Fruit fly (Drosophila melanogaster) whole organism, embryonic: ENCODE results near the gene Sec5.

ENCODE experiments used
- ATbp ChIP-seq: fragments of 200-800 bp; sonication (Bioruptor generic); optimal IDR thresholded peaks from 2 replicates; lab custom pipeline; 2017; ENCODE audit warnings: missing biosample characterization, mild to moderate bottlenecking, missing genetic modification characterization, missing genetic modification reagents
- Adf1 ChIP-seq: fragments of 200-800 bp; sonication (Bioruptor generic); IDR thresholded peaks from 2 replicates; pipeline ENCODE4 v1.3.6; 2022; ENCODE audit warnings: missing biosample characterization, missing genetic modification characterization
- Bdp1 ChIP-seq: fragments of 200-800 bp; sonication (Bioruptor generic); optimal IDR thresholded peaks from 3 replicates; lab custom pipeline; 2016; ENCODE audit warnings: missing biosample characterization, missing genetic modification characterization
- Bgb ChIP-seq: fragments of 200-800 bp; sonication (Bioruptor generic); IDR thresholded peaks from 2 replicates; pipeline ENCODE4 v1.3.6; 2022; ENCODE audit warnings: missing biosample characterization, missing genetic modification characterization; ENCODE audit not compliant: partially characterized antibody
- CG12104 ChIP-seq: fragments of 200-800 bp; sonication (Bioruptor generic); optimal IDR thresholded peaks from 3 replicates; lab custom pipeline; 2016; ENCODE audit warnings: missing biosample characterization, missing genetic modification characterization
- CG12219 ChIP-seq: fragments of 200-800 bp; sonication (Bioruptor generic); optimal IDR thresholded peaks from 3 replicates; lab custom pipeline; 2018; ENCODE audit warnings: missing biosample characterization, mild to moderate bottlenecking, missing genetic modification characterization
- CG12744 ChIP-seq: fragments of 200-800 bp; sonication (Bioruptor generic); optimal IDR thresholded peaks from 2 replicates; lab custom pipeline; 2016; ENCODE audit warnings: missing biosample characterization, missing genetic modification characterization
- CG13624 ChIP-seq: fragments of 200-800 bp; sonication (Bioruptor generic); optimal IDR thresholded peaks from 2 replicates; lab custom pipeline; 2016; ENCODE audit warnings: missing biosample characterization, missing genetic modification characterization
- CG15269 ChIP-seq: fragments of 200-800 bp; sonication (Bioruptor generic); optimal IDR thresholded peaks from 2 replicates; lab custom pipeline; 2018; ENCODE audit warnings: missing biosample characterization, mild to moderate bottlenecking, missing genetic modification characterization, moderate library complexity
- CG15514 ChIP-seq: fragments of 200-800 bp; sonication (Bioruptor generic); optimal IDR thresholded peaks from 3 replicates; lab custom pipeline; 2017; ENCODE audit warnings: missing biosample characterization, missing genetic modification characterization, mild to moderate bottlenecking, moderate library complexity, missing genetic modification reagents
- CG16779 ChIP-seq: fragments of 200-800 bp; sonication (Bioruptor generic); IDR thresholded peaks from 2 replicates; pipeline ENCODE4 v1.3.6; 2022; ENCODE audit warnings: missing biosample characterization, missing genetic modification characterization
- CG17186 ChIP-seq: fragments of 200-800 bp; sonication (Bioruptor generic); optimal IDR thresholded peaks from 3 replicates; lab custom pipeline; 2017; ENCODE audit warnings: missing biosample characterization, missing genetic modification reagents, missing genetic modification characterization
- CG2120 ChIP-seq: fragments of 200-800 bp; sonication (Bioruptor generic); optimal IDR thresholded peaks from 3 replicates; lab custom pipeline; 2016; ENCODE audit warnings: missing biosample characterization, missing genetic modification characterization
- CG2129 ChIP-seq: fragments of 200-800 bp; sonication (Bioruptor generic); IDR thresholded peaks from 2 replicates; pipeline ENCODE4 v1.3.6; 2022; ENCODE audit warnings: missing biosample characterization, missing genetic modification characterization; ENCODE audit not compliant: partially characterized antibody
- CG30403 ChIP-seq: fragments of 200-800 bp; sonication (Bioruptor generic); optimal IDR thresholded peaks from 3 replicates; lab custom pipeline; 2016; ENCODE audit warnings: missing biosample characterization, missing genetic modification characterization
- CG30431 ChIP-seq: fragments of 200-800 bp; sonication (Bioruptor generic); optimal IDR thresholded peaks from 2 replicates; lab custom pipeline; 2017; ENCODE audit warnings: missing biosample characterization, missing genetic modification characterization
- CG31365 ChIP-seq: fragments of 200-800 bp; sonication (Bioruptor generic); optimal IDR thresholded peaks from 2 replicates; lab custom pipeline; 2018; ENCODE audit warnings: missing biosample characterization, mild to moderate bottlenecking, missing genetic modification characterization
- CG3726 ChIP-seq: fragments of 200-800 bp; sonication (Bioruptor generic); IDR thresholded peaks from 3 replicates; pipeline ENCODE4, ENCODE4 v1.3.6; 2022; ENCODE audit warnings: missing biosample characterization, missing genetic modification characterization
- CG4617 ChIP-seq: fragments of 200-800 bp; sonication (Bioruptor generic); optimal IDR thresholded peaks from 3 replicates; lab custom pipeline; 2016; ENCODE audit warnings: missing biosample characterization, missing genetic modification characterization, borderline replicate concordance
- CG7556 ChIP-seq: fragments of 200-800 bp; sonication (Bioruptor generic); optimal IDR thresholded peaks from 2 replicates; lab custom pipeline; 2017; ENCODE audit warnings: missing biosample characterization, mild to moderate bottlenecking, missing genetic modification characterization
- CG8765 ChIP-seq: fragments of 200-800 bp; sonication (Bioruptor generic); IDR thresholded peaks from 2 replicates; pipeline ENCODE4 v1.3.6; 2022; ENCODE audit warnings: missing biosample characterization, missing genetic modification characterization
- CG9215 ChIP-seq: fragments of 200-800 bp; sonication (Bioruptor generic); IDR thresholded peaks from 2 replicates; pipeline ENCODE4 v1.3.6; 2022; ENCODE audit warnings: missing biosample characterization, missing genetic modification characterization
- Dll ChIP-seq: fragments of 200-800 bp; sonication (Bioruptor generic); IDR thresholded peaks from 4 replicates; pipeline ENCODE4 v1.3.6; 2022; ENCODE audit warnings: missing biosample characterization, missing genetic modification characterization; ENCODE audit not compliant: partially characterized antibody
- Drgx ChIP-seq: fragments of 200-800 bp; sonication (Bioruptor generic); IDR thresholded peaks from 2 replicates; pipeline ENCODE4 v1.3.6; 2022; ENCODE audit warnings: missing biosample characterization, missing genetic modification characterization
- Elba2 ChIP-seq: fragments of 200-800 bp; sonication (Bioruptor generic); optimal IDR thresholded peaks from 3 replicates; lab custom pipeline; 2016; ENCODE audit warnings: missing biosample characterization, missing genetic modification characterization
- Gsc ChIP-seq: fragments of 200-800 bp; sonication (Bioruptor generic); IDR thresholded peaks from 2 replicates; pipeline ENCODE4 v1.3.6; 2022; ENCODE audit warnings: missing biosample characterization, missing genetic modification characterization
- H2.0 ChIP-seq: fragments of 200-800 bp; sonication (Bioruptor generic); IDR thresholded peaks from 2 replicates; pipeline ENCODE4 v1.3.6; 2022; ENCODE audit warnings: missing biosample characterization, missing genetic modification characterization
- Opbp ChIP-seq: fragments of 200-800 bp; sonication (Bioruptor generic); IDR thresholded peaks from 3 replicates; pipeline ENCODE4 v1.3.6; 2022; ENCODE audit warnings: missing biosample characterization, missing genetic modification characterization; ENCODE audit not compliant: partially characterized antibody
- Rfx ChIP-seq: fragments of 200-800 bp; sonication (Bioruptor generic); IDR thresholded peaks from 2 replicates; pipeline ENCODE4 v1.3.6; 2022; ENCODE audit warnings: missing biosample characterization, missing genetic modification characterization
- Sin3A ChIP-seq: fragments of >200 bp; optimal IDR thresholded peaks from 2 replicates; lab custom pipeline; 2018
- Stat92E ChIP-seq, 3 experiments: fragments of >200 bp in 2 of 3; fragments of 200-800 bp in 1 of 3; sonication (Bioruptor generic) in 1 of 3; optimal IDR thresholded peaks; 2 replicates each; lab custom pipeline; 2017 to 2019; ENCODE audit warnings: missing biosample characterization in 3 of 3, missing genetic modification characterization in 3 of 3, mild to moderate bottlenecking in 1 of 3, moderate library complexity in 1 of 3
- Xbp1 ChIP-seq: fragments of 200-800 bp; sonication (Bioruptor generic); optimal IDR thresholded peaks from 3 replicates; lab custom pipeline; 2016; ENCODE audit warnings: missing biosample characterization, mild to moderate bottlenecking, missing genetic modification characterization
- ab ChIP-seq: fragments of 200-800 bp; sonication (Bioruptor generic); optimal IDR thresholded peaks from 2 replicates; lab custom pipeline; 2016; ENCODE audit warnings: missing biosample characterization, missing genetic modification characterization
- ash1 ChIP-seq: fragments of 200-800 bp; sonication (Bioruptor generic); optimal IDR thresholded peaks from 2 replicates; lab custom pipeline; 2018; ENCODE audit warnings: missing biosample characterization, mild to moderate bottlenecking, missing genetic modification characterization
- cas ChIP-seq: fragments of 200-800 bp; sonication (Bioruptor generic); IDR thresholded peaks from 2 replicates; pipeline ENCODE4 v1.3.6; 2022; ENCODE audit warnings: missing biosample characterization, missing genetic modification characterization
- cato ChIP-seq: fragments of 200-800 bp; sonication (Bioruptor generic); optimal IDR thresholded peaks from 2 replicates; lab custom pipeline; 2016; ENCODE audit warnings: missing biosample characterization, missing genetic modification characterization, borderline replicate concordance
- caup ChIP-seq: fragments of 200-800 bp; sonication (Bioruptor generic); optimal IDR thresholded peaks from 3 replicates; lab custom pipeline; 2017; ENCODE audit warnings: missing biosample characterization, mild to moderate bottlenecking, missing genetic modification characterization, moderate library complexity; ENCODE audit not compliant: severe bottlenecking
- cg ChIP-seq: fragments of 200-800 bp; sonication (Bioruptor generic); optimal IDR thresholded peaks from 3 replicates; lab custom pipeline; 2019; ENCODE audit warnings: missing biosample characterization, mild to moderate bottlenecking, missing genetic modification characterization, moderate library complexity
- crol ChIP-seq: fragments of 200-800 bp; sonication (Bioruptor generic); IDR thresholded peaks from 2 replicates; pipeline ENCODE4 v1.3.6; 2022; ENCODE audit warnings: missing biosample characterization, missing genetic modification characterization
- disco-r ChIP-seq: fragments of 200-800 bp; sonication (Bioruptor generic); optimal IDR thresholded peaks from 2 replicates; lab custom pipeline; 2016; ENCODE audit warnings: missing biosample characterization, missing genetic modification characterization
- ems ChIP-seq: fragments of 200-800 bp; sonication (Bioruptor generic); optimal IDR thresholded peaks from 3 replicates; lab custom pipeline; 2016; ENCODE audit warnings: missing biosample characterization, missing genetic modification characterization
- eve ChIP-seq, 2 experiments: fragments of >200 bp; optimal IDR thresholded peaks; 2 replicates each; lab custom pipeline; 2017; ENCODE audit warnings: missing biosample characterization in 2 of 2, missing genetic modification characterization in 2 of 2
- gt ChIP-seq: fragments of 200-800 bp; sonication (Bioruptor generic); IDR thresholded peaks from 2 replicates; pipeline ENCODE4 v1.3.6; 2022; ENCODE audit warnings: missing biosample characterization, missing genetic modification characterization
- ken ChIP-seq: fragments of 200-800 bp; sonication (Bioruptor generic); IDR thresholded peaks from 3 replicates; pipeline ENCODE4 v1.3.6; 2022; ENCODE audit warnings: missing biosample characterization, missing genetic modification characterization
- mirr ChIP-seq: fragments of 200-800 bp; sonication (Bioruptor generic); optimal IDR thresholded peaks from 3 replicates; lab custom pipeline; 2018; ENCODE audit warnings: missing biosample characterization, mild to moderate bottlenecking, missing genetic modification characterization
- nerfin-2 ChIP-seq: fragments of 200-800 bp; sonication (Bioruptor generic); IDR thresholded peaks from 2 replicates; pipeline ENCODE4 v1.3.6; 2022; ENCODE audit warnings: missing biosample characterization, missing genetic modification characterization; ENCODE audit not compliant: partially characterized antibody
- pb ChIP-seq: fragments of 200-800 bp; sonication (Bioruptor generic); optimal IDR thresholded peaks from 3 replicates; lab custom pipeline; 2016; ENCODE audit warnings: missing biosample characterization, missing genetic modification characterization
- sima ChIP-seq: fragments of 200-800 bp; sonication (Bioruptor generic); optimal IDR thresholded peaks from 2 replicates; lab custom pipeline; 2016; ENCODE audit warnings: missing biosample characterization, missing genetic modification characterization
- stwl ChIP-seq: fragments of 200-800 bp; sonication (Bioruptor generic); optimal IDR thresholded peaks from 3 replicates; lab custom pipeline; 2018; ENCODE audit warnings: missing biosample characterization, mild to moderate bottlenecking, missing genetic modification characterization, moderate library complexity
- toy ChIP-seq: fragments of 200-800 bp; sonication (Bioruptor generic); IDR thresholded peaks from 2 replicates; pipeline ENCODE4 v1.3.6; 2022; ENCODE audit warnings: missing biosample characterization, missing genetic modification characterization
- zen2 ChIP-seq: fragments of 200-800 bp; sonication (Bioruptor generic); IDR thresholded peaks from 3 replicates; pipeline ENCODE4 v1.3.6; 2022; ENCODE audit warnings: missing biosample characterization, missing genetic modification characterization; ENCODE audit not compliant: partially characterized antibody
- zfh1 ChIP-seq: fragments of 200-800 bp; sonication (Bioruptor generic); IDR thresholded peaks from 3 replicates; pipeline ENCODE4 v1.3.6; 2022; ENCODE audit warnings: missing biosample characterization, missing genetic modification characterization

Sec5 gene

dm6 chr2L:3475948-3476347, 18.8 kb downstream of the Sec5 start (continued):
- no peak for TF ChIP-seq CG2129 (GFP tag; lab: Robert Waterston, UW)
- TF ChIP-seq CG17186: no peak
- TF ChIP-seq gt: no peak
- peak; percentile 23 for TF ChIP-seq CG13624 (GFP tag; lab: Kevin White, UChicago)
- TF ChIP-seq nerfin-2: no peak
- no peak for TF ChIP-seq Bdp1 (GFP tag; lab: Kevin White, UChicago)
- peak; percentile 46 for TF ChIP-seq caup (GFP tag; lab: Kevin White, UChicago)
- peak; percentile 51 for TF ChIP-seq ATbp (GFP tag; lab: Kevin White, UChicago)
- TF ChIP-seq cato (GFP tag; lab: Kevin White, UChicago): peak; percentile 10
- TF ChIP-seq cas (GFP tag; lab: Robert Waterston, UW): no peak
- TF ChIP-seq disco-r (GFP tag; lab: Kevin White, UChicago): peak; percentile 8
- peak; percentile 62 for TF ChIP-seq CG12104 (GFP tag; lab: Kevin White, UChicago)
- peak; percentile 10 for TF ChIP-seq CG4617 (GFP tag; lab: Kevin White, UChicago)
- peak; percentile 26 for TF ChIP-seq CG12744
- no peak for TF ChIP-seq toy (GFP tag; lab: Robert Waterston, UW)
- no peak for TF ChIP-seq Adf1
- TF ChIP-seq zen2 (GFP tag; lab: Robert Waterston, UW): no peak
- TF ChIP-seq stwl (tag; lab: Kevin White, UChicago): no peak
- peak; percentile 12 for TF ChIP-seq CG30431
- TF ChIP-seq Sin3A (lab: Kevin White, UChicago): no peak
- TF ChIP-seq cg (GFP tag; lab: Kevin White, UChicago): no peak
- TF ChIP-seq ken: no peak
- no peak for TF ChIP-seq CG15514 (GFP tag; lab: Kevin White, UChicago)
- peak; percentile 16 for TF ChIP-seq ems
- no peak for TF ChIP-seq eve (GFP tag; optimal IDR thresholded peaks at IDR 0.05; lab: Kevin White, UChicago)
- 0 out of 3 replicates have a peak, but pooled peaks have one; percentile 18 for TF ChIP-seq CG3726 (GFP tag; lab: Robert Waterston, UW)
- TF ChIP-seq ab (GFP tag; lab: Kevin White, UChicago): no peak
- no peak for TF ChIP-seq sima
- TF ChIP-seq CG30403 (GFP tag; lab: Kevin White, UChicago): peak; percentile 82
- no peak for TF ChIP-seq Stat92E (GFP tag; optimal IDR thresholded peaks at IDR 0.05; lab: Kevin White, UChicago)
- peak; percentile 62 for TF ChIP-seq CG9215 (GFP tag; lab: Robert Waterston, UW)
- no peak for TF ChIP-seq CG31365 (tag; lab: Kevin White, UChicago)
- TF ChIP-seq CG15269: peak; percentile 80
- no peak for TF ChIP-seq Dll (GFP tag; lab: Robert Waterston, UW)
- no peak for TF ChIP-seq Opbp (GFP tag; lab: Robert Waterston, UW)
- TF ChIP-seq crol: no peak
- peak; percentile 66 for TF ChIP-seq Rfx (GFP tag; lab: Robert Waterston, UW)
- no peak for TF ChIP-seq zfh1 (GFP tag; lab: Robert Waterston, UW)
- no peak for TF ChIP-seq Drgx (GFP tag; lab: Robert Waterston, UW)
- no peak for TF ChIP-seq ash1 (GFP tag; lab: Kevin White, UChicago)
- TF ChIP-seq H2.0: no peak; the same call in 1 of the 2 replicates
- TF ChIP-seq CG12219: peak; percentile 24
- no peak for TF ChIP-seq Gsc
- peak; percentile 84 for TF ChIP-seq CG7556
- no peak for TF ChIP-seq CG8765
- TF ChIP-seq Elba2 (GFP tag; lab: Kevin White, UChicago): no peak
- no peak for TF ChIP-seq mirr
- no peak for TF ChIP-seq pb (GFP tag; lab: Kevin White, UChicago)
- TF ChIP-seq CG16779 (GFP tag; lab: Robert Waterston, UW): no peak
- TF ChIP-seq Xbp1 (GFP tag; lab: Kevin White, UChicago): peak; percentile 57
- no peak for TF ChIP-seq Bgb (GFP tag; lab: Robert Waterston, UW)
- TF ChIP-seq CG2120 (GFP tag; lab: Kevin White, UChicago): peak; percentile 78
